Fruit fly (Drosophila melanogaster) whole organism, wandering third instar larva: Measurements from ENCODE around the gene CG14710.

Experiments used
- CG9705 ChIP-seq: fragments of 200-800 bp; sonication (Bioruptor generic); optimal IDR thresholded peaks from 2 replicates; lab custom pipeline; 2018; ENCODE audit warnings: missing biosample characterization, mild to moderate bottlenecking, missing genetic modification characterization
- Dfd ChIP-seq: fragments of >200 bp; optimal IDR thresholded peaks from 2 replicates; lab custom pipeline; 2017; ENCODE audit warnings: missing biosample characterization, missing genetic modification characterization
- HLH106 ChIP-seq: fragments of 200-800 bp; optimal IDR thresholded peaks from 3 replicates; lab custom pipeline; 2019; ENCODE audit warnings: missing biosample characterization, mild to moderate bottlenecking, missing genetic modification characterization, moderate library complexity
- N ChIP-seq: fragments of >200 bp; optimal IDR thresholded peaks from 2 replicates; lab custom pipeline; 2018; ENCODE audit warnings: missing biosample characterization, missing external identifiers, missing genetic modification characterization
- brk ChIP-seq: fragments of 200-800 bp; sonication (Bioruptor generic); optimal IDR thresholded peaks from 2 replicates; lab custom pipeline; 2016; ENCODE audit warnings: missing biosample characterization, mild to moderate bottlenecking, missing genetic modification characterization
- dl ChIP-seq, 2 experiments: fragments of 175-275, 200-275 bp in 1 of 2; fragments of 200-275 bp in 1 of 2; sonication (Bioruptor generic); optimal IDR thresholded peaks; lab custom pipeline; 2018; ENCODE audit warnings: mild to moderate bottlenecking in 2 of 2, missing biosample characterization in 2 of 2, missing genetic modification characterization in 2 of 2, moderate library complexity in 2 of 2; ENCODE audit not compliant: partially characterized antibody in 2 of 2, insufficient read depth in 1 of 2
- h ChIP-seq: fragments of 200-800 bp; sonication (Bioruptor generic); optimal IDR thresholded peaks from 3 replicates; lab custom pipeline; 2016; ENCODE audit warnings: missing biosample characterization, mild to moderate bottlenecking, missing genetic modification characterization
- psq ChIP-seq: fragments of 200-800 bp; sonication (Bioruptor generic); optimal IDR thresholded peaks from 3 replicates; lab custom pipeline; 2017; ENCODE audit warnings: missing biosample characterization, mild to moderate bottlenecking, missing genetic modification characterization, moderate library complexity
- woc ChIP-seq: sonication (Bioruptor generic); optimal IDR thresholded peaks from 2 replicates; lab custom pipeline; 2016; ENCODE audit warnings: missing biosample characterization, mild to moderate bottlenecking, missing genetic modification characterization

DNA sequence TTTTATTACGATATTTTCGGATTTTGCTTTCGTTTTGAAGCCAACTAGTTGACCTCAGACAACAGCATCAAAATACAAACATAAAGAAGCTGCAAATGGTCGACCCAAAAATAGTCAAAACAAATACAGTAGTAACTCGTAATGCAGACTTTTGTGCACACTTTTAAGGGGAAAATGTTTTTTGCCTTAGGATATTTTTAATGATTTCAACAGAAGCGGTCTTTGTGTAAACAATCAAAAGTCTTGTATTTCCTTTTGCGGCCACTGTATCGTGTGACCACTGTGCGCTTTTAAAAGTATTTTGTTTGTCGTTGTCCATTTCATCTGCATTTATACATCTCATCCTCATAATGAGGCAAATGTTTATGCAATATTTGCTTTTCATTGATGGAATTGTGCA, 29.6 kb downstream of the CG14710 start:
- TF ChIP-seq psq (GFP tag; lab: Kevin White, UChicago) (peak; percentile 71), dl (GFP tag; optimal IDR thresholded peaks at IDR 0.05; lab: Kevin White, UChicago; ENCODE audit: insufficient read depth in 1 of 2, partially characterized antibody in 2 of 2) (no peak), brk (GFP tag; lab: Kevin White, UChicago) (peak; percentile 55), h (peak; percentile 88), Dfd (no peak), HLH106 (tag; lab: Kevin White, UChicago) (peak; percentile 86), woc (GFP tag; lab: Kevin White, UChicago) (peak; percentile 62), CG9705 (GFP tag; lab: Kevin White, UChicago) (peak; percentile 63), N (GFP tag; lab: Kevin White, UChicago) (no peak)
